Fruit fly (Drosophila melanogaster) whole organism, embryonic: ENCODE data around the gene CG44001.

Experiments used
- B-H2 ChIP-seq: fragments of 200-800 bp; sonication (Bioruptor generic); optimal IDR thresholded peaks from 2 replicates; lab custom pipeline; 2018; ENCODE audit warnings: missing biosample characterization, mild to moderate bottlenecking, missing genetic modification characterization
- BtbVII ChIP-seq: fragments of 200-800 bp; sonication (Bioruptor generic); optimal IDR thresholded peaks from 3 replicates; lab custom pipeline; 2017; ENCODE audit warnings: missing biosample characterization, mild to moderate bottlenecking, missing genetic modification characterization
- CG10274 ChIP-seq: fragments of 200-800 bp; sonication (Bioruptor generic); optimal IDR thresholded peaks from 3 replicates; lab custom pipeline; 2017; ENCODE audit warnings: missing biosample characterization, mild to moderate bottlenecking, missing genetic modification characterization
- CG12219 ChIP-seq: fragments of 200-800 bp; sonication (Bioruptor generic); optimal IDR thresholded peaks from 3 replicates; lab custom pipeline; 2018; ENCODE audit warnings: missing biosample characterization, mild to moderate bottlenecking, missing genetic modification characterization
- CG12391 ChIP-seq: fragments of 200-800 bp; sonication (Bioruptor generic); optimal IDR thresholded peaks from 3 replicates; lab custom pipeline; 2018; ENCODE audit warnings: missing biosample characterization, mild to moderate bottlenecking, missing genetic modification characterization, moderate library complexity
- CG12769 ChIP-seq: fragments of 200-800 bp; sonication (Bioruptor generic); optimal IDR thresholded peaks from 2 replicates; lab custom pipeline; 2019; ENCODE audit warnings: missing biosample characterization, mild to moderate bottlenecking, missing genetic modification characterization, moderate library complexity
- CG13296 ChIP-seq: fragments of 200-800 bp; sonication (Bioruptor generic); optimal IDR thresholded peaks from 3 replicates; lab custom pipeline; 2018; ENCODE audit warnings: missing biosample characterization, mild to moderate bottlenecking, missing genetic modification characterization
- CG15011 ChIP-seq: fragments of 200-800 bp; sonication (Bioruptor generic); optimal IDR thresholded peaks from 3 replicates; lab custom pipeline; 2018; ENCODE audit warnings: missing biosample characterization, mild to moderate bottlenecking, missing genetic modification characterization
- CG18011 ChIP-seq: fragments of 200-800 bp; sonication (Bioruptor generic); optimal IDR thresholded peaks from 2 replicates; lab custom pipeline; 2017; ENCODE audit warnings: missing biosample characterization, missing genetic modification characterization, mild to moderate bottlenecking, moderate library complexity, missing genotype
- CG2116 ChIP-seq: fragments of 200-800 bp; sonication (Bioruptor generic); optimal IDR thresholded peaks from 3 replicates; lab custom pipeline; 2018; ENCODE audit warnings: missing biosample characterization, mild to moderate bottlenecking, missing genetic modification characterization
- CG2678 ChIP-seq: fragments of 200-800 bp; sonication (Bioruptor generic); optimal IDR thresholded peaks from 3 replicates; lab custom pipeline; 2019; ENCODE audit warnings: missing biosample characterization, mild to moderate bottlenecking, missing genetic modification characterization, moderate library complexity
- CG2712 ChIP-seq: fragments of 200-800 bp; optimal IDR thresholded peaks from 3 replicates; lab custom pipeline; 2019; ENCODE audit warnings: missing biosample characterization, mild to moderate bottlenecking, missing genetic modification characterization, moderate library complexity
- CG30431 ChIP-seq: fragments of 200-800 bp; sonication (Bioruptor generic); optimal IDR thresholded peaks from 2 replicates; lab custom pipeline; 2017; ENCODE audit warnings: missing biosample characterization, missing genetic modification characterization
- CG32772 ChIP-seq: fragments of 200-800 bp; sonication (Bioruptor generic); IDR thresholded peaks from 2 replicates; pipeline ENCODE4 v1.3.6; 2022; ENCODE audit warnings: missing biosample characterization, missing genetic modification characterization
- CG3281 ChIP-seq: fragments of 200-800 bp; sonication (Bioruptor generic); optimal IDR thresholded peaks from 3 replicates; lab custom pipeline; 2017; ENCODE audit warnings: missing biosample characterization, mild to moderate bottlenecking, missing genetic modification characterization
- CG34376 ChIP-seq: fragments of 200-800 bp; sonication (Bioruptor generic); optimal IDR thresholded peaks from 2 replicates; lab custom pipeline; 2018; ENCODE audit warnings: missing biosample characterization, mild to moderate bottlenecking, missing genetic modification characterization
- CG42726 ChIP-seq: fragments of 200-800 bp; sonication (Bioruptor generic); IDR thresholded peaks from 2 replicates; pipeline ENCODE4 v1.3.6; 2022; ENCODE audit warnings: missing biosample characterization, missing genetic modification characterization; ENCODE audit not compliant: partially characterized antibody
- CG4328 ChIP-seq: fragments of 200-800 bp; sonication (Bioruptor generic); optimal IDR thresholded peaks from 3 replicates; lab custom pipeline; 2017; ENCODE audit warnings: missing biosample characterization, missing genetic modification reagents, missing genetic modification characterization
- CG8290 ChIP-seq, 3 experiments: fragments of 200-800 bp; sonication (Bioruptor generic); optimal IDR thresholded peaks; 2 replicates each; lab custom pipeline; 2016 to 2019; ENCODE audit warnings: missing biosample characterization in 3 of 3, missing genetic modification characterization in 3 of 3, mild to moderate bottlenecking in 2 of 3, moderate library complexity in 1 of 3
- CG8478 ChIP-seq: fragments of >200 bp; optimal IDR thresholded peaks from 2 replicates; lab custom pipeline; 2018
- CG8924 ChIP-seq: fragments of 200-800 bp; optimal IDR thresholded peaks from 3 replicates; lab custom pipeline; 2019; ENCODE audit warnings: missing biosample characterization, mild to moderate bottlenecking, missing genetic modification characterization, moderate library complexity
- CrebB ChIP-seq: fragments of 200-800 bp; sonication (Bioruptor generic); optimal IDR thresholded peaks from 3 replicates; lab custom pipeline; 2018; ENCODE audit warnings: missing biosample characterization, mild to moderate bottlenecking, missing genetic modification characterization
- Eip74EF ChIP-seq, 2 experiments: fragments of 200-800 bp in 1 of 2; fragments of >200 bp in 1 of 2; sonication (Bioruptor generic) in 1 of 2; optimal IDR thresholded peaks; 2 replicates each; lab custom pipeline; 2017 to 2019; ENCODE audit warnings: missing biosample characterization in 2 of 2, missing genetic modification characterization in 2 of 2, mild to moderate bottlenecking in 1 of 2, moderate library complexity in 1 of 2
- Elba2 ChIP-seq: fragments of 200-800 bp; sonication (Bioruptor generic); optimal IDR thresholded peaks from 3 replicates; lab custom pipeline; 2016; ENCODE audit warnings: missing biosample characterization, missing genetic modification characterization
- Fer1 ChIP-seq: fragments of 200-800 bp; sonication (Bioruptor generic); optimal IDR thresholded peaks from 2 replicates; lab custom pipeline; 2017; ENCODE audit warnings: missing biosample characterization, mild to moderate bottlenecking, missing genetic modification characterization
- Hand ChIP-seq: fragments of 200-800 bp; sonication (Bioruptor generic); optimal IDR thresholded peaks from 2 replicates; lab custom pipeline; 2017; ENCODE audit warnings: mild to moderate bottlenecking, missing biosample characterization, missing genetic modification reagents, missing genetic modification characterization
- HmgZ ChIP-seq: fragments of 200-800 bp; sonication (Bioruptor generic); optimal IDR thresholded peaks from 2 replicates; lab custom pipeline; 2018; ENCODE audit warnings: missing biosample characterization, mild to moderate bottlenecking, missing genetic modification characterization
- Hmr ChIP-seq: fragments of 200-800 bp; sonication (Bioruptor generic); optimal IDR thresholded peaks from 3 replicates; lab custom pipeline; 2017; ENCODE audit warnings: mild to moderate bottlenecking, missing biosample characterization, missing genetic modification reagents, missing genetic modification characterization
- PHDP ChIP-seq: fragments of 200-800 bp; sonication (Bioruptor generic); optimal IDR thresholded peaks from 3 replicates; lab custom pipeline; 2018; ENCODE audit warnings: missing biosample characterization, mild to moderate bottlenecking, missing genetic modification characterization, moderate library complexity
- Rfx ChIP-seq: fragments of 200-800 bp; sonication (Bioruptor generic); IDR thresholded peaks from 2 replicates; pipeline ENCODE4 v1.3.6; 2022; ENCODE audit warnings: missing biosample characterization, missing genetic modification characterization
- Sry-δ ChIP-seq: fragments of 200-800 bp; sonication (Bioruptor generic); optimal IDR thresholded peaks from 2 replicates; lab custom pipeline; 2016; ENCODE audit warnings: missing biosample characterization, missing genetic modification characterization
- Xrp1 ChIP-seq: fragments of 200-800 bp; sonication (Bioruptor generic); IDR thresholded peaks from 2 replicates; pipeline ENCODE4 v1.3.6; 2022; ENCODE audit warnings: missing biosample characterization, missing genetic modification characterization
- abd-A ChIP-seq: fragments of 200-800 bp; sonication (Bioruptor generic); optimal IDR thresholded peaks from 3 replicates; lab custom pipeline; 2019; ENCODE audit warnings: missing biosample characterization, mild to moderate bottlenecking, missing genetic modification characterization, moderate library complexity
- chinmo ChIP-seq: fragments of 200-800 bp; sonication (Bioruptor generic); IDR thresholded peaks from 4 replicates; pipeline ENCODE4 v1.3.6; 2022; ENCODE audit warnings: missing biosample characterization, missing genetic modification characterization; ENCODE audit not compliant: partially characterized antibody
- exex ChIP-seq: fragments of 200-800 bp; sonication (Bioruptor generic); optimal IDR thresholded peaks from 4 replicates; lab custom pipeline; 2018; ENCODE audit warnings: missing biosample characterization, mild to moderate bottlenecking, missing genetic modification characterization, moderate library complexity
- grau ChIP-seq: fragments of 200-800 bp; optimal IDR thresholded peaks from 3 replicates; lab custom pipeline; 2019; ENCODE audit warnings: missing biosample characterization, mild to moderate bottlenecking, missing genetic modification characterization, moderate library complexity
- grn ChIP-seq: fragments of 200-800 bp; sonication (Bioruptor generic); optimal IDR thresholded peaks from 3 replicates; lab custom pipeline; 2017; ENCODE audit warnings: missing biosample characterization, missing genetic modification characterization
- ind ChIP-seq: fragments of 200-800 bp; sonication (Bioruptor generic); optimal IDR thresholded peaks from 3 replicates; lab custom pipeline; 2016; ENCODE audit warnings: missing biosample characterization, missing genetic modification characterization
- klu ChIP-seq: fragments of 200-800 bp; sonication (Bioruptor generic); IDR thresholded peaks from 2 replicates; pipeline ENCODE4 v1.3.6; 2022; ENCODE audit warnings: missing biosample characterization, missing genetic modification characterization
- mirr ChIP-seq: fragments of 200-800 bp; sonication (Bioruptor generic); optimal IDR thresholded peaks from 3 replicates; lab custom pipeline; 2018; ENCODE audit warnings: missing biosample characterization, mild to moderate bottlenecking, missing genetic modification characterization
- pita ChIP-seq: fragments of 200-800 bp; sonication (Bioruptor generic); optimal IDR thresholded peaks from 2 replicates; lab custom pipeline; 2017; ENCODE audit warnings: missing biosample characterization, mild to moderate bottlenecking, missing genetic modification characterization
- ranshi ChIP-seq: fragments of 200-800 bp; sonication (Bioruptor generic); IDR thresholded peaks from 2 replicates; pipeline ENCODE4 v1.3.6; 2022; ENCODE audit warnings: missing biosample characterization, missing genetic modification characterization
- run ChIP-seq: fragments of 200-800 bp; sonication (Bioruptor generic); optimal IDR thresholded peaks from 3 replicates; lab custom pipeline; 2018; ENCODE audit warnings: missing biosample characterization, mild to moderate bottlenecking, missing genetic modification characterization
- sd ChIP-seq: fragments of 200-800 bp; sonication (Bioruptor generic); optimal IDR thresholded peaks from 3 replicates; lab custom pipeline; 2018; ENCODE audit warnings: missing biosample characterization, mild to moderate bottlenecking, missing genetic modification characterization, moderate library complexity
- sens ChIP-seq: fragments of 200-800 bp; sonication (Bioruptor generic); peaks from one replicate; lab custom pipeline; 2016; ENCODE audit warnings: missing biosample characterization, missing genetic modification characterization
- vvl ChIP-seq: fragments of 200-800 bp; sonication (Bioruptor generic); IDR thresholded peaks from 2 replicates; pipeline ENCODE4 v1.3.6; 2022; ENCODE audit warnings: missing biosample characterization, missing genetic modification characterization

Gene CG44001

DNA sequence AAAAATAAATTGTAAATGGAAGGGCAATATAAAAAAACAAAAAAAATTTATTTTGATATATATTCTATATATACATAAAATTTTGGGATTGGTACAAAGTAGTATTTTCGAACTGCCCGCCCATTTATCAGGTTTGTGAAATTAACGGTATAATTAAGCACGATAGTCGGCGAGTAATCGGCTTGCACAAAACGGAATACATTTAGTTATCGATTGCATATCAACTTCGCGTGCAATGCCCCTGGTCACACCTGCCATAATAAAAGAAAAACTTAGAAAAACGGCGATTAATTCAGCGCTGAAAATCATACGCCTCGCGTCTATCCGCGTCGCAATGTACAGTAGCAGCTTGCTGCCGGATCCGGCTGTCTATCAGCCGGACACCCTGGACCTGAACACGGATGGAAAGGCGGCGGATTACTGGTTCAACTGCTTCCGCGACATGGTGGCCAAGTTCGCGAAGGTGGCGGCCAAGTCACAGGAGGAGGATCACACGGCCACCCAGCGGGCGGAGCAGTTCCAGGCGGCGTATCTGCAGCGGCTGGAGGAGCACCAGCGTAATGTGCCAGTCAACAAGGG is 50.8 kb downstream of the CG44001 start, which contains the start of gene CG5828 (continued):
- peak; percentile 49; the same call in 1 of the 2 replicates for TF ChIP-seq CG42726 (GFP tag; lab: Robert Waterston, UW)
- peak; percentile 13 for TF ChIP-seq Sry-δ (GFP tag; lab: Kevin White, UChicago)
- peak; percentile 27 for TF ChIP-seq CG12391 (tag; lab: Kevin White, UChicago)
- peak; percentile 85 for TF ChIP-seq CG2116 (GFP tag; lab: Kevin White, UChicago)
- TF ChIP-seq Elba2 (GFP tag; lab: Kevin White, UChicago) = peak; percentile 54

- TF ChIP-seq Rfx (GFP tag; lab: Robert Waterston, UW) (0 out of 2 replicates have a peak, but pooled peaks have one; percentile 8), chinmo (peak; percentile 91; the same call in 3 of the 4 replicates), CG15011 (GFP tag; lab: Kevin White, UChicago) (no peak), BtbVII (GFP tag; lab: Kevin White, UChicago) (peak; percentile 15), sens (GFP tag; lab: Kevin White, UChicago) (peak; percentile 75), grn (GFP tag; lab: Kevin White, UChicago) (peak; percentile 38), grau (tag; lab: Kevin White, UChicago) (no peak), vvl (GFP tag; lab: Robert Waterston, UW) (peak; percentile 65), CG18011 (GFP tag; lab: Kevin White, UChicago) (no peak), CG8290 (GFP tag; optimal IDR thresholded peaks at IDR 0.05; lab: Kevin White, UChicago) (no peak), CG8290 (tag; optimal IDR thresholded peaks at IDR 0.05; lab: Kevin White, UChicago) (peak in 1 of 2 experiments; percentile 46), run (peak; percentile 70), CG4328 (GFP tag; lab: Kevin White, UChicago) (no peak), Hand (GFP tag; lab: Kevin White, UChicago) (peak; percentile 5), Hmr (peak; percentile 26), Xrp1 (no peak), CG8924 (tag; lab: Kevin White, UChicago) (peak; percentile 2), Fer1 (peak; percentile 24), CG2712 (tag; lab: Kevin White, UChicago) (no peak), sd (tag; lab: Kevin White, UChicago) (peak; percentile 69), CG30431 (GFP tag; lab: Kevin White, UChicago) (no peak), exex (tag; lab: Kevin White, UChicago) (peak; percentile 76), ranshi (GFP tag; lab: Robert Waterston, UW) (no peak), CG13296 (peak; percentile 59), CG34376 (peak; percentile 84), Eip74EF (GFP tag; optimal IDR thresholded peaks at IDR 0.05; lab: Kevin White, UChicago) (peak in 1 of 2 experiments; percentile 92), CG10274 (GFP tag; lab: Kevin White, UChicago) (no peak), CG2678 (tag; lab: Kevin White, UChicago) (peak; percentile 51), mirr (GFP tag; lab: Kevin White, UChicago) (peak; percentile 65), CG32772 (GFP tag; lab: Robert Waterston, UW) (no peak), CG8478 (lab: Kevin White, UChicago) (no peak), CG12769 (tag; lab: Kevin White, UChicago) (peak; percentile 83), CrebB (tag; lab: Kevin White, UChicago) (peak; percentile 6), abd-A (tag; lab: Kevin White, UChicago) (peak; percentile 38), CG3281 (peak; percentile 13), PHDP (tag; lab: Kevin White, UChicago) (peak; percentile 23), pita (GFP tag; lab: Kevin White, UChicago) (no peak), CG12219 (GFP tag; lab: Kevin White, UChicago) (no peak), HmgZ (tag; lab: Kevin White, UChicago) (peak; percentile 2), ind (GFP tag; lab: Kevin White, UChicago) (no peak), B-H2 (peak; percentile 13), klu (GFP tag; lab: Robert Waterston, UW) (no peak)
Observed at dm6 chr2L:5095350-5095962, 52.4 kb downstream of the CG44001 start.
